Fruit fly (Drosophila melanogaster): ENCODE results near the gene Lcp65Af.

- TF ChIP-seq h (GFP tag; optimal IDR thresholded peaks at IDR 0.05) (no peak), Dif (GFP tag; optimal IDR thresholded peaks at IDR 0.05; ENCODE audit: partially characterized antibody) (no peak), lola (GFP tag; optimal IDR thresholded peaks at IDR 0.05) (no peak), psq (GFP tag; optimal IDR thresholded peaks at IDR 0.05) (peak; percentile 64), jim (GFP tag; optimal IDR thresholded peaks at IDR 0.05) (no peak), N (GFP tag; optimal IDR thresholded peaks at IDR 0.05) (no peak), Rel (GFP tag; optimal IDR thresholded peaks at IDR 0.05) (no peak), Rel (tag; optimal IDR thresholded peaks at IDR 0.05) (no peak), Myc (optimal IDR thresholded peaks at IDR 0.05) (peak; percentile 99), HLH106 (tag; optimal IDR thresholded peaks at IDR 0.05) (peak; percentile 86), CG32264 (GFP tag; optimal IDR thresholded peaks at IDR 0.05) (no peak), sage (GFP tag; optimal IDR thresholded peaks at IDR 0.05) (no peak)
Measured at dm6 chr3L:6181776-6182175, 45.2 kb upstream of the Lcp65Af start, which contains the start of gene CG10274.

All from whole organism, wandering third instar larva.